Fruit fly (Drosophila melanogaster): ENCODE data around the gene fw.
A peak's percentile ranks its signal among the peaks of the same experiment; 100 is the strongest.

DNA sequence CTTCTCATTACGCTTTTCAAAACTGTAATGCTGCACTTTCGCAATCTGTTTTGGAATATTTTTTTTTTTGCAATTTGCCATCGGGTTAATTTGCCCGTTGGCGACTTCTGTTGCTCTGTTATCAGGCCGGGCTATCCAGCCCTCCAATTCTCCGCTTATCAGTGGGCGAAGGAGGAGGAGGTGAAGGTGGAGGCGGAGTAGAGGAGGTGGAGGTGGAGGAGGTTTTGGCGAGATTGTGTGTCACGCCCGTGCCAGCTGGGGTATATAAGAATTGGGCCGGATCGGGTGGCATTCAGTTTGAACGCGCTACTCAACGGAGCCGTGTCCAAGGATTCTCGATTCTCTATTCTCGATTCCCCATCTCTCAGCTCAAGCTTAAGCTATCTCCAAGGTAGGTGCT is 10.4 kb upstream of the fw start:
- TF ChIP-seq pad (GFP tag; optimal IDR thresholded peaks at IDR 0.05) (no peak), CG1620 (GFP tag; optimal IDR thresholded peaks at IDR 0.05) (no peak), kay (GFP tag; ENCODE audit: borderline replicate concordance) (peak; percentile 95), toe (GFP tag; optimal IDR thresholded peaks at IDR 0.05) (no peak), CG11617 (GFP tag; optimal IDR thresholded peaks at IDR 0.05) (no peak), Clk (GFP tag; optimal IDR thresholded peaks at IDR 0.05) (no peak), CG14711 (tag; optimal IDR thresholded peaks at IDR 0.05) (no peak)

Data from whole organism, adult.